Worm (Caenorhabditis elegans): Measurements from ENCODE around the gene F22F7.7.

Gene F22F7.7

ce11 chrV:2123164-2123563 lies 16.7 kb downstream of the F22F7.7 start:
- TF ChIP-seq fos-1 (tag; optimal IDR thresholded peaks at IDR 0.05) (no peak), nhr-19 (GFP tag; conservative IDR thresholded peaks at IDR 0.05) (no peak), unc-62 (GFP tag; optimal IDR thresholded peaks at IDR 0.05) (no peak), efl-1 (optimal IDR thresholded peaks at IDR 0.05) (no peak), efl-1 (GFP tag; optimal IDR thresholded peaks at IDR 0.05 in 1 of 2) (no peak), ceh-8 (GFP tag; optimal IDR thresholded peaks at IDR 0.05) (no peak), mdl-1 (tag; optimal IDR thresholded peaks at IDR 0.05) (no peak), irx-1 (tag; optimal IDR thresholded peaks at IDR 0.05) (no peak), F16B12.6 (tag; optimal IDR thresholded peaks at IDR 0.05) (no peak), aly-2 (tag; optimal IDR thresholded peaks at IDR 0.05) (no peak), C34B4.2 (tag; optimal IDR thresholded peaks at IDR 0.05) (no peak), Y116A8C.19 (tag; optimal IDR thresholded peaks at IDR 0.05; ENCODE audit: borderline replicate concordance) (no peak), hlh-17 (GFP tag; optimal IDR thresholded peaks at IDR 0.05; ENCODE audit: borderline replicate concordance) (no peak)

ce11 chrV:2122517-2122916 lies 17.3 kb downstream of the F22F7.7 start, which contains the start of gene F22F7.2:
Gene F22F7.2, plus strand, starts transcription at chrV:2122782.
- TF ChIP-seq isw-1 (GFP tag; IDR thresholded peaks at IDR 0.05) (no peak), rnt-1 (tag; optimal IDR thresholded peaks at IDR 0.05) (peak; percentile 50), blmp-1 (tag; optimal IDR thresholded peaks at IDR 0.05) (peak; percentile 9), nhr-11 (tag; optimal IDR thresholded peaks at IDR 0.05) (no peak), mep-1 (tag; optimal IDR thresholded peaks at IDR 0.05) (no peak), ceh-88 (GFP tag; IDR thresholded peaks at IDR 0.05) (no peak), mab-9 (GFP tag; IDR thresholded peaks at IDR 0.05) (no peak), irx-1 (tag; optimal IDR thresholded peaks at IDR 0.05) (no peak), egl-27 (tag; optimal IDR thresholded peaks at IDR 0.05) (no peak), hlh-4 (tag; optimal IDR thresholded peaks at IDR 0.05) (no peak), nhr-76 (tag; optimal IDR thresholded peaks at IDR 0.05) (no peak), zip-4 (GFP tag; optimal IDR thresholded peaks at IDR 0.05) (no peak), efl-1 (optimal IDR thresholded peaks at IDR 0.05) (peak; percentile 15 to 19), efl-1 (GFP tag; optimal IDR thresholded peaks at IDR 0.05 in 1 of 2) (peak in 1 of 2 experiments; percentile 38), unc-86 (tag; optimal IDR thresholded peaks at IDR 0.05) (no peak), nhr-28 (tag; optimal IDR thresholded peaks at IDR 0.05) (no peak), lin-35 (GFP tag; optimal IDR thresholded peaks at IDR 0.05) (peak in 1 of 2 experiments; percentile 29), fos-1 (tag; optimal IDR thresholded peaks at IDR 0.05) (no peak), C04F5.9 (tag; optimal IDR thresholded peaks at IDR 0.05) (no peak), vab-15 (tag; optimal IDR thresholded peaks at IDR 0.05) (no peak), elt-3 (tag; optimal IDR thresholded peaks at IDR 0.05) (peak in 1 of 6 experiments; percentile 37), ztf-4 (tag; optimal IDR thresholded peaks at IDR 0.05) (no peak), swsn-7 (tag; optimal IDR thresholded peaks at IDR 0.05) (no peak), alr-1 (tag; optimal IDR thresholded peaks at IDR 0.05; ENCODE audit: borderline replicate concordance) (no peak), nhr-20 (tag; optimal IDR thresholded peaks at IDR 0.05) (peak; percentile 68), snpc-4 (tag; optimal IDR thresholded peaks at IDR 0.05) (no peak), lir-3 (tag; optimal IDR thresholded peaks at IDR 0.05; ENCODE audit: poor library complexity) (no peak), dpl-1 (GFP tag; optimal IDR thresholded peaks at IDR 0.05) (peak in 1 of 3 experiments; percentile 6)

ce11 chrV:2121910-2122362 lies 17.9 kb downstream of the F22F7.7 start, which contains the start of gene F22F7.8:
Gene F22F7.8, minus strand, starts transcription at chrV:2121960.
- TF ChIP-seq lir-3 (tag; optimal IDR thresholded peaks at IDR 0.05; ENCODE audit: poor library complexity), result no peak

- no peak for TF ChIP-seq vab-15 (tag; optimal IDR thresholded peaks at IDR 0.05)
- TF ChIP-seq Y116A8C.19 (tag; optimal IDR thresholded peaks at IDR 0.05; ENCODE audit: borderline replicate concordance), result no peak
- TF ChIP-seq snpc-4 (tag; optimal IDR thresholded peaks at IDR 0.05), result no peak
- TF ChIP-seq hlh-4 (tag; optimal IDR thresholded peaks at IDR 0.05), result no peak
- TF ChIP-seq hlh-17 (GFP tag; optimal IDR thresholded peaks at IDR 0.05; ENCODE audit: borderline replicate concordance), result no peak
- TF ChIP-seq nhr-19 (GFP tag; conservative IDR thresholded peaks at IDR 0.05), result no peak
- TF ChIP-seq C16A3.4 (tag; optimal IDR thresholded peaks at IDR 0.05), result no peak
Measured at ce11 chrV:2119529-2119928, 20.3 kb downstream of the F22F7.7 start, which contains the start of gene F22F7.11. Gene F22F7.11, plus strand, starts transcription at chrV:2119829.

Measured in whole organism, L1 larva.